Worm (Caenorhabditis elegans): ENCODE data around the gene rgs-2.
A peak's percentile ranks its signal among the peaks of the same experiment; 100 is the strongest.

Gene rgs-2

DNA sequence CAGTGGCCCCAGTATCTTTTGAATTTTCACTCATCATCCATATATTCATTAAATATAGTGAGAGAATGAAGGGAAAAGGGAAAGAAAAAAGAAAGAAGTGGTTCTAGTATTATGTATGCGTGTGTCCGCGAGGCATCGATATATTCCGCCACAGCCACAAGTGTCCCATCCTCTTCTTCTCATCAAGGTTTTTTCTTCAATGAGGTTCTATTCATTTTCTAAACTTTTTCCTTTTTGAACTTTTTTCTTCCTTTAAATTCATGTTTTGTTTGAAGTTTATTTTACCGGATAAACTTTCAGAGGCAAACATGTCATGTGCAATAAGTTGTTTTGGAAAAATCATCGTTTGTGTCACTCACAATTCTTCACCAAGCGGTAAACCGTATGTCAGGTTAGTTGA, at the start of gene rgs-2:
Gene rgs-2 (plus strand): TSS at position 301 of the 400 bp plus-strand sequence.
- TF ChIP-seq unc-30 (tag; optimal IDR thresholded peaks at IDR 0.05) (no peak), pqm-1 (tag; optimal IDR thresholded peaks at IDR 0.05) (no peak), sptf-1 (tag; optimal IDR thresholded peaks at IDR 0.05) (no peak), aly-2 (tag; optimal IDR thresholded peaks at IDR 0.05) (no peak), ceh-90 (tag; optimal IDR thresholded peaks at IDR 0.05) (no peak), lin-14 (GFP tag; optimal IDR thresholded peaks at IDR 0.05) (peak; percentile 3), nhr-90 (tag; optimal IDR thresholded peaks at IDR 0.05; ENCODE audit: poor library complexity) (no peak)

DNA sequence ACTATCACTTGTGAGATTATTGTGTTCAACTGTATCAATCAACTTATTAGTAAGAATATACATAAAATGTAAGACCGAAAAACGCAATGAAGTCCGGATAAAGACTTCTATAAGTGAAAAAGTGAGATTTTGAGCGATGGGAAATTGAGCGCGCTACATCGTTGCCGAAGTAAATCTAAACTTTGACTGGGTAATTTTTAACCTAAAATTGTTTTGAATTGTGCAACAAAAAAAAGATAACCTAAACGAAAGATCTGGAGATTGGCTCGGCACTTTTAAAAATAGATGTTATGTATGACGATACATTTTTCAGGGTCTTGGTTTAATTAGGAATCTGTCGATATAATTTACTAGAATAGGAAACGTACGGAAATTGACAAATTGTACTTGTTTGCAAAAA, 49.3 kb upstream of the rgs-2 start:
- no peak for TF ChIP-seq lin-39 (tag; optimal IDR thresholded peaks at IDR 0.05)
- TF ChIP-seq C16A3.4 (tag; optimal IDR thresholded peaks at IDR 0.05), result peak; percentile 25
- no peak for TF ChIP-seq pag-3 (tag; optimal IDR thresholded peaks at IDR 0.05; ENCODE audit: borderline replicate concordance, insufficient read depth)
- no peak for TF ChIP-seq efl-3 (GFP tag; optimal IDR thresholded peaks at IDR 0.05)
- TF ChIP-seq irx-1 (tag; optimal IDR thresholded peaks at IDR 0.05), result no peak
- TF ChIP-seq fkh-10 (GFP tag; optimal IDR thresholded peaks at IDR 0.05), result no peak
- no peak for TF ChIP-seq ceh-63 (GFP tag; optimal IDR thresholded peaks at IDR 0.05)
- no peak for TF ChIP-seq snpc-4 (tag; optimal IDR thresholded peaks at IDR 0.05)
- no peak for TF ChIP-seq hlh-4 (tag; optimal IDR thresholded peaks at IDR 0.05)
- no peak for TF ChIP-seq pqm-1 (tag; optimal IDR thresholded peaks at IDR 0.05)
- no peak for TF ChIP-seq alr-1 (tag; optimal IDR thresholded peaks at IDR 0.05; ENCODE audit: borderline replicate concordance)
- no peak for TF ChIP-seq unc-30 (tag; optimal IDR thresholded peaks at IDR 0.05)
- TF ChIP-seq nhr-90 (tag; optimal IDR thresholded peaks at IDR 0.05; ENCODE audit: poor library complexity), result peak; percentile 10

DNA sequence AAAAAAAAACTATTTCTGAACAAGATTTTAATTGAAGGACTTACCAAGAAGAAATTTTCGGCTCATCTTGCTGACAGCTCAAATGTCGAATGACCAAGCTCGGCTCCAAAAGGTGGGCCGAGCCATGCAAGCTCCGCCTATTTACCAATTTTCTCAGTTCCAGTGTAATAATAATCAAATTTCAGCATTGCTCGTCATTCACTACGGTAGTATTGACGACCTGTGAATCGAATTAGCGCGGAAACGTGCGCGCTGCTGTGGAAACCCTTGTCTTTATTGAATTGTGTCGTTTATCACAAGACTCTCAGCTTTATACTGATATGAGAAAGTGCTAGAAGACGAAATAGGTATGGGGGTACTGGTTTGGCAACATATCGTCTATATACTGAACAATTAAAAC, 48.9 kb upstream of the rgs-2 start, which contains the start of gene nlp-76:
Gene nlp-76 (minus strand): TSS at position 367 of the 400 bp plus-strand sequence.
- TF ChIP-seq elt-3 (tag; optimal IDR thresholded peaks at IDR 0.05), result peak in 1 of 6 experiments; percentile 1
- TF ChIP-seq fkh-8 (tag; optimal IDR thresholded peaks at IDR 0.05), result peak; percentile 49
- peak; percentile 62 for TF ChIP-seq nhr-47 (tag; optimal IDR thresholded peaks at IDR 0.05)
- TF ChIP-seq sptf-1 (tag; optimal IDR thresholded peaks at IDR 0.05), result no peak
- TF ChIP-seq ztf-4 (tag; optimal IDR thresholded peaks at IDR 0.05), result peak; percentile 28
- TF ChIP-seq mdl-1 (tag; optimal IDR thresholded peaks at IDR 0.05), result peak in 1 of 2 experiments; percentile 38
- peak; percentile 81 for TF ChIP-seq ama-1 (optimal IDR thresholded peaks at IDR 0.05)
- TF ChIP-seq hpl-2 (GFP tag; optimal IDR thresholded peaks at IDR 0.05), result no peak
- TF ChIP-seq hlh-4 (tag; optimal IDR thresholded peaks at IDR 0.05), result no peak
- TF ChIP-seq lin-35 (GFP tag; optimal IDR thresholded peaks at IDR 0.05), result peak in 1 of 2 experiments; percentile 71
- peak; percentile 53 for TF ChIP-seq nhr-71 (tag; optimal IDR thresholded peaks at IDR 0.05)
- peak; percentile 1 for TF ChIP-seq lin-14 (GFP tag; optimal IDR thresholded peaks at IDR 0.05)
- TF ChIP-seq F16B12.6 (tag; optimal IDR thresholded peaks at IDR 0.05), result no peak
- peak; percentile 7 for TF ChIP-seq nhr-90 (tag; optimal IDR thresholded peaks at IDR 0.05; ENCODE audit: poor library complexity)
- TF ChIP-seq nhr-20 (tag; optimal IDR thresholded peaks at IDR 0.05), result peak; percentile 14
- TF ChIP-seq lsy-2 (tag; optimal IDR thresholded peaks at IDR 0.05), result no peak

DNA sequence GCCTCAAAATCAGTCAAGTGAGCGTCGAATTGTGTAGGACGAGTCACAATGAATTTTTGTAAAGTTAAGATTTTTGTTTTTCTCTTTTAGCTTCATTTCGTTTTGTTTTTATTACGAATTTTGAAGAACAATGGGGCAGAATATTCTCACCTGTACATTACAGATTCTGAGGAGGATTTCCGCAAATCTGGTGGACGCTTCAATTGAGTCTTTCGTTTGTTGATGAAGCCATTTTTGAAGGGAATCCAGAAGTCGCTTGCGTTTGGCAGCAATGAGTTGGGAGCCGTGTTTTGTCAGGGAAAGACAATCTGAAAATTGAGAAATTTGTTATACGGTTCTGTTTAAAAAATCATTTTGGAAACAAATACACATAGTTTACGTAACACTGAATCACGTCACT, 48.0 kb upstream of the rgs-2 start:
- TF ChIP-seq mdl-1 (tag; optimal IDR thresholded peaks at IDR 0.05) (no peak), nhr-19 (GFP tag; conservative IDR thresholded peaks at IDR 0.05) (no peak), lsy-2 (tag; optimal IDR thresholded peaks at IDR 0.05) (no peak), vab-15 (tag; optimal IDR thresholded peaks at IDR 0.05) (no peak), sup-37 (GFP tag; optimal IDR thresholded peaks at IDR 0.05) (no peak), rnt-1 (tag; optimal IDR thresholded peaks at IDR 0.05) (no peak), ces-1 (GFP tag; optimal IDR thresholded peaks at IDR 0.05) (no peak)

DNA sequence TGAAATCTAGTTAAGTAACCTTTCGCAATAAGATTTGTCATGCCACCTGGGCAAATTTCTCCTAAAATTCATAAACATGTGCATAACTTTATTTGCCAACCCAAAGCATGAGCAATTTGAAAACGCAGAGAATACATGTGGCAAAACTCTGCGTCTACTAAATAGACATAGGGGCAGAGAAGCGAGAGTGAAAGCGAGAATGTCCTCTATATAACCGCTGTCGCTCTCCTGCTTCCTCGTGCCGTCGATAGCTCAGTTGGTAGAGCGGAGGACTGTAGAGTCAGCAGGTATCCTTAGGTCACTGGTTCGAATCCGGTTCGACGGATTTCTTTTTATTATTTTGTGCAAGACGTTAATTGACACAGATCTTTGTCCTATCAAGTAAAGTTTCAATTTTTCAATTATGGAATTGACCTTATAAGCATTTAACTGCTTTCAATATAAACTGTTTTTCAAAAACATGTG, 47.4 kb upstream of the rgs-2 start:
- peak; percentile 44 for TF ChIP-seq blmp-1 (tag; optimal IDR thresholded peaks at IDR 0.05)
- TF ChIP-seq pax-3 (tag; optimal IDR thresholded peaks at IDR 0.05), result no peak
- peak; percentile 66 for TF ChIP-seq egl-13 (tag; optimal IDR thresholded peaks at IDR 0.05)
- no peak for TF ChIP-seq ces-1 (GFP tag; optimal IDR thresholded peaks at IDR 0.05)
- peak; percentile 26 to 56 for TF ChIP-seq lin-35 (GFP tag; optimal IDR thresholded peaks at IDR 0.05)
- TF ChIP-seq unc-130 (tag; optimal IDR thresholded peaks at IDR 0.05), result peak; percentile 15
- TF ChIP-seq lin-15B (tag; optimal IDR thresholded peaks at IDR 0.05), result no peak
- no peak for TF ChIP-seq nhr-237 (tag; optimal IDR thresholded peaks at IDR 0.05)
- TF ChIP-seq ceh-63 (GFP tag; optimal IDR thresholded peaks at IDR 0.05), result no peak
- no peak for TF ChIP-seq fkh-4 (tag; optimal IDR thresholded peaks at IDR 0.05; ENCODE audit: borderline replicate concordance)
- TF ChIP-seq Y116A8C.19 (tag; optimal IDR thresholded peaks at IDR 0.05; ENCODE audit: borderline replicate concordance), result no peak
- TF ChIP-seq nhr-85 (tag), result peak; percentile 69
- peak; percentile 39; the same call in 1 of the 2 replicates for TF ChIP-seq mab-9 (GFP tag; IDR thresholded peaks at IDR 0.05)
- no peak for TF ChIP-seq C34B4.2 (tag; optimal IDR thresholded peaks at IDR 0.05)
- peak; percentile 27 for TF ChIP-seq mef-2 (tag; optimal IDR thresholded peaks at IDR 0.05)
